Worm (Caenorhabditis elegans) whole organism, L2 larva: Measurements from ENCODE around the gene cyn-13.

Source experiments
- lin-11 ChIP-seq: fragments of 150-350 bp; sonication (generic microtip); optimal IDR thresholded peaks from 2 replicates; lab custom pipeline; 2014; ENCODE audit warnings: missing biosample characterization, missing genetic modification characterization, inconsistent platforms, mixed read lengths
- mdl-1 ChIP-seq, 2 experiments: fragments of 150-350 bp in 1 of 2; sonication (generic microtip) in 1 of 2; optimal IDR thresholded peaks; 2 replicates each; lab custom pipeline; 2017; ENCODE audit warnings: missing biosample characterization in 2 of 2, missing genetic modification characterization in 2 of 2
- peb-1 ChIP-seq: fragments of 150-350 bp; optimal IDR thresholded peaks from 2 replicates; lab custom pipeline; 2014; ENCODE audit warnings: missing biosample characterization, missing genetic modification characterization
- zag-1 ChIP-seq: fragments of 150-350 bp; optimal IDR thresholded peaks from 2 replicates; lab custom pipeline; 2014; ENCODE audit warnings: missing biosample characterization, missing genetic modification characterization
- ztf-1 ChIP-seq: fragments of 200-800 bp; sonication (Bioruptor generic); conservative IDR thresholded peaks from 2 replicates; pipeline ENCODE4 v1.3.6; 2022; ENCODE audit warnings: missing genetic modification characterization, missing compliant biosample characterization
- ztf-4 ChIP-seq: fragments of 150-350 bp; optimal IDR thresholded peaks from 2 replicates; lab custom pipeline; 2014; ENCODE audit warnings: missing biosample characterization, missing genetic modification characterization

DNA sequence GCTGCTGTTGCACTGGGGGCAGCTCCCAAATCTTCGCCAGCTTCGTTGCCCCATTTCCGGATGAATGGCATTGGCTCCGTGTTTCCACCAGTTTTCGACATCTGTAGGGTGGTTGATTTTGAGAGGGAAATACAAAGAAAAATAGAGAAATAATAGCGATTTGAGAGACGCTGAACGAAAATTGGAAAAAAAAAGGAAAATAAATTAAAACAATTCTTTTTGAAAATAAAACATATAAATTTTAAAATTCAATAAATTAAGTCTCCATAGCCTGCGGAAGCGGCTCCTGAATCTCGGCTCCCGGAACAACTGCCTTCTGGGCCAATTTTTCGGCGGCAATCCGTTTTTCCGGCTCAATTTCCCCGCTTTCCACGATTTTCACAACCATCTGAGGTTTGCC is 5.6 kb downstream of the cyn-13 start, which contains the start of gene sfa-1:
- TF ChIP-seq mdl-1 (tag; optimal IDR thresholded peaks at IDR 0.05; lab: Kevin White, UChicago) (no peak), peb-1 (no peak), zag-1 (tag; lab: Kevin White, UChicago) (no peak), ztf-4 (tag; lab: Kevin White, UChicago) (no peak), lin-11 (tag; lab: Kevin White, UChicago) (no peak), ztf-1 (GFP tag; lab: Robert Waterston, UW) (no peak)
